Fruit fly (Drosophila melanogaster) whole organism, prepupa: ENCODE results near the gene CG2604.

Experiments used
- Blimp-1 ChIP-seq: fragments of 200-800 bp; sonication (Bioruptor generic); optimal IDR thresholded peaks from 3 replicates; lab custom pipeline; 2017; ENCODE audit warnings: missing biosample characterization, missing genetic modification characterization, mild to moderate bottlenecking, moderate library complexity, missing genetic modification reagents
- CG10631 ChIP-seq: fragments of 200-800 bp; sonication (Bioruptor generic); optimal IDR thresholded peaks from 2 replicates; lab custom pipeline; 2016; ENCODE audit warnings: missing biosample characterization, missing genetic modification characterization
- CG10669 ChIP-seq: fragments of 200-800 bp; sonication (Bioruptor generic); optimal IDR thresholded peaks from 3 replicates; lab custom pipeline; 2018; ENCODE audit warnings: missing biosample characterization, mild to moderate bottlenecking, missing genetic modification characterization, moderate library complexity
- CG11294 ChIP-seq: fragments of 200-800 bp; sonication (Bioruptor generic); IDR thresholded peaks from 2 replicates; pipeline ENCODE4 v1.3.6; 2022; ENCODE audit warnings: missing biosample characterization, missing genetic modification characterization
- CG11762 ChIP-seq: fragments of 200-800 bp; sonication (Bioruptor generic); optimal IDR thresholded peaks from 3 replicates; lab custom pipeline; 2016; ENCODE audit warnings: missing biosample characterization, missing genetic modification characterization; ENCODE audit not compliant: insufficient read depth
- CG11902 ChIP-seq: fragments of 200-800 bp; sonication (Bioruptor generic); optimal IDR thresholded peaks from 3 replicates; lab custom pipeline; 2016; ENCODE audit warnings: missing biosample characterization, missing genetic modification characterization
- CG15336 ChIP-seq: fragments of 200-800 bp; sonication (Bioruptor generic); IDR thresholded peaks from 2 replicates; pipeline ENCODE4 v1.3.6; 2022; ENCODE audit warnings: missing biosample characterization, missing genetic modification characterization
- CG1621 ChIP-seq: fragments of 200-800 bp; sonication (Bioruptor generic); optimal IDR thresholded peaks from 3 replicates; lab custom pipeline; 2018; ENCODE audit warnings: missing biosample characterization, mild to moderate bottlenecking, missing genetic modification characterization
- CG16779 ChIP-seq: fragments of 200-800 bp; sonication (Bioruptor generic); optimal IDR thresholded peaks from 3 replicates; lab custom pipeline; 2017; ENCODE audit warnings: missing biosample characterization, mild to moderate bottlenecking, missing genetic modification characterization
- CG3032 ChIP-seq: fragments of 200-800 bp; optimal IDR thresholded peaks from 2 replicates; lab custom pipeline; 2019; ENCODE audit warnings: missing biosample characterization, mild to moderate bottlenecking, missing genetic modification characterization, moderate library complexity
- CG31627 ChIP-seq: fragments of 200-800 bp; sonication (Bioruptor generic); optimal IDR thresholded peaks from 3 replicates; lab custom pipeline; 2016; ENCODE audit warnings: missing biosample characterization, missing genetic modification characterization
- CG32006 ChIP-seq: fragments of 200-800 bp; sonication (Bioruptor generic); optimal IDR thresholded peaks from 3 replicates; lab custom pipeline; 2017; ENCODE audit warnings: missing biosample characterization, mild to moderate bottlenecking, missing genetic modification characterization
- CG34406 ChIP-seq: fragments of 200-800 bp; sonication (Bioruptor generic); optimal IDR thresholded peaks from 3 replicates; lab custom pipeline; 2016; ENCODE audit warnings: missing biosample characterization, missing genetic modification characterization
- CG3919 ChIP-seq: fragments of 200-800 bp; sonication (Bioruptor generic); optimal IDR thresholded peaks from 3 replicates; lab custom pipeline; 2016; ENCODE audit warnings: missing biosample characterization, missing genetic modification characterization
- CG4318 ChIP-seq: fragments of 200-800 bp; sonication (Bioruptor generic); optimal IDR thresholded peaks from 3 replicates; lab custom pipeline; 2017; ENCODE audit warnings: missing biosample characterization, mild to moderate bottlenecking, missing genetic modification characterization
- CG6163 ChIP-seq: fragments of 200-800 bp; sonication (Bioruptor generic); IDR thresholded peaks from 3 replicates; pipeline ENCODE4 v1.3.6; 2022; ENCODE audit warnings: missing biosample characterization, missing genetic modification characterization
- CG6276 ChIP-seq: fragments of 200-800 bp; sonication (Bioruptor generic); optimal IDR thresholded peaks from 2 replicates; lab custom pipeline; 2017; ENCODE audit warnings: missing biosample characterization, mild to moderate bottlenecking, missing genetic modification characterization
- CG6792 ChIP-seq: fragments of 200-800 bp; sonication (Bioruptor generic); optimal IDR thresholded peaks from 3 replicates; lab custom pipeline; 2016; ENCODE audit warnings: missing biosample characterization, missing genetic modification characterization
- CG6808 ChIP-seq: fragments of 200-800 bp; sonication (Bioruptor generic); optimal IDR thresholded peaks from 3 replicates; lab custom pipeline; 2017; ENCODE audit warnings: missing biosample characterization, missing genetic modification characterization, mild to moderate bottlenecking, moderate library complexity, missing genetic modification reagents
- CG6854 ChIP-seq: fragments of 200-800 bp; sonication (Bioruptor generic); optimal IDR thresholded peaks from 2 replicates; lab custom pipeline; 2017; ENCODE audit warnings: missing biosample characterization, mild to moderate bottlenecking, missing genetic modification characterization
- CG7368 ChIP-seq: fragments of 200-800 bp; sonication (Bioruptor generic); optimal IDR thresholded peaks from 3 replicates; lab custom pipeline; 2016; ENCODE audit warnings: missing biosample characterization, missing genetic modification characterization
- CG8119 ChIP-seq: fragments of 200-800 bp; sonication (Bioruptor generic); IDR thresholded peaks from 3 replicates; pipeline ENCODE4 v1.3.6; 2022; ENCODE audit warnings: missing biosample characterization, missing genetic modification characterization
- CG9139 ChIP-seq: fragments of 200-800 bp; sonication (Bioruptor generic); optimal IDR thresholded peaks from 3 replicates; lab custom pipeline; 2017; ENCODE audit warnings: missing biosample characterization, mild to moderate bottlenecking, missing genetic modification characterization
- Eip75B ChIP-seq: fragments of 200-800 bp; sonication (Bioruptor generic); optimal IDR thresholded peaks from 3 replicates; lab custom pipeline; 2016; ENCODE audit warnings: missing biosample characterization, missing genetic modification characterization
- Eip78C ChIP-seq: fragments of 200-800 bp; sonication (Bioruptor generic); peaks from one replicate; lab custom pipeline; 2016; ENCODE audit warnings: missing biosample characterization, missing genetic modification characterization
- Eip93F ChIP-seq: fragments of 200-800 bp; sonication (Bioruptor generic); optimal IDR thresholded peaks from 2 replicates; lab custom pipeline; 2016; ENCODE audit warnings: missing biosample characterization, mild to moderate bottlenecking, missing genetic modification characterization
- Ets21C ChIP-seq: fragments of 200-800 bp; sonication (Bioruptor generic); optimal IDR thresholded peaks from 3 replicates; lab custom pipeline; 2016; ENCODE audit warnings: missing biosample characterization, missing genetic modification characterization
- Gug ChIP-seq: fragments of 200-800 bp; sonication (Bioruptor generic); IDR thresholded peaks from 2 replicates; pipeline ENCODE4 v1.3.6; 2022; ENCODE audit warnings: missing biosample characterization, missing genetic modification characterization
- Hr38 ChIP-seq: sonication (Bioruptor generic); optimal IDR thresholded peaks from 2 replicates; lab custom pipeline; 2016; ENCODE audit warnings: missing biosample characterization, missing genetic modification characterization
- Hr39 ChIP-seq: fragments of 200-800 bp; sonication (Bioruptor generic); optimal IDR thresholded peaks from 2 replicates; lab custom pipeline; 2016; ENCODE audit warnings: missing biosample characterization, missing genetic modification characterization
- Hr4 ChIP-seq: fragments of 200-800 bp; sonication (Bioruptor generic); optimal IDR thresholded peaks from 3 replicates; lab custom pipeline; 2016; ENCODE audit warnings: missing biosample characterization, missing genetic modification characterization
- Lpt ChIP-seq: fragments of 200-800 bp; sonication (Bioruptor generic); optimal IDR thresholded peaks from 3 replicates; lab custom pipeline; 2016; ENCODE audit warnings: missing biosample characterization, missing genetic modification characterization
- Met ChIP-seq: fragments of 200-800 bp; sonication (Bioruptor generic); optimal IDR thresholded peaks from 3 replicates; lab custom pipeline; 2016; ENCODE audit warnings: missing biosample characterization, missing genetic modification characterization
- Smox ChIP-seq: fragments of 200-800 bp; sonication (Bioruptor generic); optimal IDR thresholded peaks from 3 replicates; lab custom pipeline; 2016; ENCODE audit warnings: missing biosample characterization, missing genetic modification characterization
- Sox102F ChIP-seq: fragments of 200-800 bp; sonication (Bioruptor generic); optimal IDR thresholded peaks from 2 replicates; lab custom pipeline; 2016; ENCODE audit warnings: missing biosample characterization, mild to moderate bottlenecking, missing genetic modification characterization
- Sox14 ChIP-seq: fragments of 200-800 bp; sonication (Bioruptor generic); optimal IDR thresholded peaks from 3 replicates; lab custom pipeline; 2016; ENCODE audit warnings: missing biosample characterization, missing genetic modification characterization
- acj6 ChIP-seq: fragments of 200-800 bp; sonication (Bioruptor generic); optimal IDR thresholded peaks from 3 replicates; lab custom pipeline; 2016; ENCODE audit warnings: missing biosample characterization, missing genetic modification characterization
- cyc ChIP-seq: fragments of 200-800 bp; sonication (Bioruptor generic); optimal IDR thresholded peaks from 3 replicates; lab custom pipeline; 2016; ENCODE audit warnings: missing biosample characterization, missing genetic modification characterization
- dac ChIP-seq: fragments of 200-800 bp; sonication (Bioruptor generic); optimal IDR thresholded peaks from 2 replicates; lab custom pipeline; 2017; ENCODE audit warnings: missing biosample characterization, mild to moderate bottlenecking, missing genetic modification characterization
- dsx ChIP-seq: fragments of 200-800 bp; optimal IDR thresholded peaks from 3 replicates; lab custom pipeline; 2019; ENCODE audit warnings: missing biosample characterization, mild to moderate bottlenecking, missing genetic modification characterization, moderate library complexity; ENCODE audit not compliant: poor library complexity, severe bottlenecking
- esn ChIP-seq: fragments of 200-800 bp; sonication (Bioruptor generic); optimal IDR thresholded peaks from 2 replicates; lab custom pipeline; 2016; ENCODE audit warnings: missing biosample characterization, mild to moderate bottlenecking, missing genetic modification characterization, moderate library complexity
- fd59A ChIP-seq: fragments of 200-800 bp; sonication (Bioruptor generic); optimal IDR thresholded peaks from 2 replicates; lab custom pipeline; 2017; ENCODE audit warnings: missing biosample characterization, mild to moderate bottlenecking, missing genetic modification characterization, missing genetic modification reagents
- fd85E ChIP-seq: fragments of 200-800 bp; sonication (Bioruptor generic); optimal IDR thresholded peaks from 3 replicates; lab custom pipeline; 2016; ENCODE audit warnings: missing biosample characterization, missing genetic modification characterization
- fkh ChIP-seq: fragments of 200-800 bp; sonication (Bioruptor generic); optimal IDR thresholded peaks from 3 replicates; lab custom pipeline; 2017; ENCODE audit warnings: missing biosample characterization, mild to moderate bottlenecking, missing genetic modification characterization, moderate library complexity
- lz ChIP-seq: fragments of 200-800 bp; sonication (Bioruptor generic); optimal IDR thresholded peaks from 3 replicates; lab custom pipeline; 2016; ENCODE audit warnings: missing biosample characterization, missing genetic modification characterization
- net ChIP-seq: fragments of 200-800 bp; sonication (Bioruptor generic); optimal IDR thresholded peaks from 3 replicates; lab custom pipeline; 2016; ENCODE audit warnings: missing biosample characterization, missing genetic modification characterization
- pdm3 ChIP-seq: fragments of 200-800 bp; sonication (Bioruptor generic); optimal IDR thresholded peaks from 3 replicates; lab custom pipeline; 2016; ENCODE audit warnings: missing biosample characterization, missing genetic modification characterization
- salr ChIP-seq, 2 experiments: fragments of 200-800 bp; sonication (Bioruptor generic); optimal IDR thresholded peaks; 3 replicates each; lab custom pipeline; 2016 to 2018; ENCODE audit warnings: missing biosample characterization in 2 of 2, missing genetic modification characterization in 2 of 2, mild to moderate bottlenecking in 1 of 2
- spab ChIP-seq: fragments of 200-800 bp; sonication (Bioruptor generic); optimal IDR thresholded peaks from 2 replicates; lab custom pipeline; 2017; ENCODE audit warnings: missing biosample characterization, mild to moderate bottlenecking, missing genetic modification characterization, missing genetic modification reagents
- ss ChIP-seq, 2 experiments: fragments of 200-800 bp; sonication (Bioruptor generic); optimal IDR thresholded peaks; 2 replicates in 1 of 2; 3 replicates in 1 of 2; lab custom pipeline; 2017 to 2018; ENCODE audit warnings: mild to moderate bottlenecking in 2 of 2, missing biosample characterization in 2 of 2, missing genetic modification characterization in 2 of 2, moderate library complexity in 1 of 2
- svp ChIP-seq: fragments of 200-800 bp; sonication (Bioruptor generic); peaks from one replicate; lab custom pipeline; 2016; ENCODE audit warnings: missing biosample characterization, missing genetic modification characterization
- topi ChIP-seq: fragments of 200-800 bp; sonication (Bioruptor generic); optimal IDR thresholded peaks from 3 replicates; lab custom pipeline; 2016; ENCODE audit warnings: missing biosample characterization, missing genetic modification characterization
- vri ChIP-seq: fragments of 200-800 bp; sonication (Bioruptor generic); optimal IDR thresholded peaks from 3 replicates; lab custom pipeline; 2016; ENCODE audit warnings: missing biosample characterization, mild to moderate bottlenecking, missing genetic modification characterization

Gene CG2604

dm6 chr3R:5223135-5223534 is at the start of gene CG2604:
Gene CG2604, minus strand, starts transcription at chr3R:5223365.
- peak; percentile 31 for TF ChIP-seq CG1621 (tag; lab: Kevin White, UChicago)
- TF ChIP-seq topi (GFP tag; lab: Kevin White, UChicago), result no peak
- no peak for TF ChIP-seq CG3919 (GFP tag; lab: Kevin White, UChicago)
- TF ChIP-seq dac (GFP tag; lab: Kevin White, UChicago), result peak; percentile 67
- no peak for TF ChIP-seq acj6 (GFP tag; lab: Kevin White, UChicago)
- no peak for TF ChIP-seq pdm3
- TF ChIP-seq svp (GFP tag; lab: Kevin White, UChicago), result no peak
- TF ChIP-seq CG31627, result peak; percentile 23
- TF ChIP-seq CG4318, result no peak
- TF ChIP-seq CG11294 (GFP tag; lab: Robert Waterston, UW), result no peak
- no peak for TF ChIP-seq CG11762 (GFP tag; lab: Kevin White, UChicago)
- TF ChIP-seq salr (GFP tag; optimal IDR thresholded peaks at IDR 0.05; lab: Kevin White, UChicago), result peak in 1 of 2 experiments; percentile 3
- peak; percentile 38 for TF ChIP-seq CG3032 (tag; lab: Kevin White, UChicago)
- no peak for TF ChIP-seq Blimp-1 (GFP tag; lab: Kevin White, UChicago)
- TF ChIP-seq cyc (GFP tag; lab: Kevin White, UChicago), result no peak
- TF ChIP-seq Eip78C, result peak; percentile 68
- TF ChIP-seq Eip93F, result no peak
- no peak for TF ChIP-seq Met
- TF ChIP-seq CG15336 (GFP tag; lab: Robert Waterston, UW), result no peak
- TF ChIP-seq ss (GFP tag; optimal IDR thresholded peaks at IDR 0.05; lab: Kevin White, UChicago), result peak in 1 of 2 experiments; percentile 72
- no peak for TF ChIP-seq CG6276 (GFP tag; lab: Kevin White, UChicago)
- no peak for TF ChIP-seq Hr38
- TF ChIP-seq spab (GFP tag; lab: Kevin White, UChicago), result no peak
- TF ChIP-seq Eip75B (GFP tag; lab: Kevin White, UChicago), result no peak
- no peak for TF ChIP-seq Hr39 (GFP tag; lab: Kevin White, UChicago)
- TF ChIP-seq esn (GFP tag; lab: Kevin White, UChicago), result peak; percentile 29
- peak; percentile 56 for TF ChIP-seq CG6808 (GFP tag; lab: Kevin White, UChicago)
- no peak for TF ChIP-seq Ets21C (GFP tag; lab: Kevin White, UChicago)
- peak; percentile 64 for TF ChIP-seq CG6854 (GFP tag; lab: Kevin White, UChicago)
- TF ChIP-seq fd85E (GFP tag; lab: Kevin White, UChicago), result no peak
- no peak for TF ChIP-seq CG9139 (GFP tag; lab: Kevin White, UChicago)
- no peak for TF ChIP-seq dsx (GFP tag; lab: Kevin White, UChicago)
- no peak for TF ChIP-seq CG32006 (GFP tag; lab: Kevin White, UChicago)
- no peak for TF ChIP-seq fd59A (GFP tag; lab: Kevin White, UChicago)
- TF ChIP-seq Sox14 (GFP tag; lab: Kevin White, UChicago), result peak; percentile 33
- TF ChIP-seq CG10631 (GFP tag; lab: Kevin White, UChicago), result no peak
- TF ChIP-seq CG16779 (tag; lab: Kevin White, UChicago), result no peak
- no peak for TF ChIP-seq net
- TF ChIP-seq CG8119, result no peak
- TF ChIP-seq CG7368 (GFP tag; lab: Kevin White, UChicago), result no peak
- no peak for TF ChIP-seq vri
- TF ChIP-seq fkh (GFP tag; lab: Kevin White, UChicago), result no peak
- peak; percentile 1 for TF ChIP-seq lz
- TF ChIP-seq Hr4 (GFP tag; lab: Kevin White, UChicago), result no peak
- TF ChIP-seq CG6163 (GFP tag; lab: Robert Waterston, UW), result no peak
- no peak for TF ChIP-seq CG11902 (GFP tag; lab: Kevin White, UChicago)
- TF ChIP-seq Smox (GFP tag; lab: Kevin White, UChicago), result no peak
- no peak for TF ChIP-seq CG6792 (GFP tag; lab: Kevin White, UChicago)
- no peak for TF ChIP-seq Gug (GFP tag; lab: Robert Waterston, UW)
- no peak for TF ChIP-seq CG34406
- TF ChIP-seq Lpt (GFP tag; lab: Kevin White, UChicago), result no peak
- no peak for TF ChIP-seq Sox102F
- no peak for TF ChIP-seq CG10669 (GFP tag; lab: Kevin White, UChicago)
